Worm (Caenorhabditis elegans) whole organism, early embryonic: Measurements from ENCODE around the gene K09G1.1.

Experiments
- B0310.2 ChIP-seq: sonication (generic microtip); optimal IDR thresholded peaks from 2 replicates; lab custom pipeline; 2016; ENCODE audit warnings: mild to moderate bottlenecking, missing genetic modification characterization, missing compliant biosample characterization
- F13C5.2 ChIP-seq: sonication (generic microtip); optimal IDR thresholded peaks from 2 replicates; lab custom pipeline; 2017; ENCODE audit warnings: mild to moderate bottlenecking, missing genetic modification characterization, inconsistent platforms, missing compliant biosample characterization
- aly-1 ChIP-seq: sonication (generic microtip); optimal IDR thresholded peaks from 2 replicates; lab custom pipeline; 2016; ENCODE audit warnings: missing genetic modification characterization, missing compliant biosample characterization
- ama-1 ChIP-seq: fragments of 150-350 bp; optimal IDR thresholded peaks from 2 replicates; lab custom pipeline; 2014
- ceh-13 ChIP-seq: fragments of 200-800 bp; sonication (Bioruptor generic); optimal IDR thresholded peaks from 2 replicates; lab custom pipeline; 2018; ENCODE audit warnings: mild to moderate bottlenecking, missing genetic modification characterization, missing compliant biosample characterization
- ceh-36 ChIP-seq: sonication (generic microtip); optimal IDR thresholded peaks from 2 replicates; lab custom pipeline; 2016; ENCODE audit warnings: missing genetic modification characterization, inconsistent platforms, missing compliant biosample characterization
- ets-7 ChIP-seq: sonication (generic microtip); optimal IDR thresholded peaks from 2 replicates; lab custom pipeline; 2016; ENCODE audit warnings: missing genotype, missing genetic modification characterization, missing compliant biosample characterization
- flt-1 ChIP-seq: fragments of 200-800 bp; sonication (Bioruptor generic); IDR thresholded peaks from 2 replicates; pipeline ENCODE4 v1.3.6; 2022; ENCODE audit warnings: missing genetic modification characterization, missing compliant biosample characterization
- hmbx-1 ChIP-seq: sonication (generic microtip); optimal IDR thresholded peaks from 2 replicates; lab custom pipeline; 2016; ENCODE audit warnings: mild to moderate bottlenecking, missing genetic modification characterization, missing compliant biosample characterization
- hmg-4 ChIP-seq: fragments of 200-800 bp; sonication (Bioruptor generic); optimal IDR thresholded peaks from 2 replicates; lab custom pipeline; 2018; ENCODE audit warnings: mild to moderate bottlenecking, missing genetic modification characterization, missing compliant biosample characterization
- hnd-1 ChIP-seq: sonication (generic microtip); optimal IDR thresholded peaks from 2 replicates; lab custom pipeline; 2016; ENCODE audit warnings: missing genetic modification characterization, missing compliant biosample characterization
- pes-1 ChIP-seq: fragments of 200-800 bp; sonication (Bioruptor generic); IDR thresholded peaks from 2 replicates; pipeline ENCODE4 v1.3.6; 2022; ENCODE audit warnings: missing genetic modification reagents, missing genetic modification characterization, missing compliant biosample characterization
- scrt-1 ChIP-seq: fragments of 200-800 bp; sonication (Bioruptor generic); IDR thresholded peaks from 2 replicates; pipeline ENCODE4 v1.3.6; 2022; ENCODE audit warnings: missing genetic modification characterization, missing compliant biosample characterization
- sea-1 ChIP-seq: fragments of 200-800 bp; sonication (Bioruptor generic); conservative IDR thresholded peaks from 2 replicates; pipeline ENCODE4 v1.3.6; 2022; ENCODE audit warnings: missing genetic modification characterization, missing compliant biosample characterization
- tbx-11 ChIP-seq: fragments of 200-800 bp; sonication (Bioruptor generic); IDR thresholded peaks from 2 replicates; pipeline ENCODE4 v1.3.6; 2022; ENCODE audit warnings: missing genetic modification characterization, missing compliant biosample characterization
- tbx-37 ChIP-seq: fragments of 200-800 bp; sonication (Bioruptor generic); conservative IDR thresholded peaks from 2 replicates; pipeline ENCODE4 v1.3.6; 2022; ENCODE audit warnings: missing genetic modification reagents, missing genetic modification characterization, missing compliant biosample characterization
- tra-4 ChIP-seq: sonication (generic microtip); optimal IDR thresholded peaks from 2 replicates; lab custom pipeline; 2017; ENCODE audit warnings: missing genetic modification characterization, missing compliant biosample characterization

Gene K09G1.1

ce11 chrV:9583323-9583644, at the start of gene K09G1.1:
Gene K09G1.1 (plus strand): TSS chrV:9583545.
- TF ChIP-seq ama-1 (lab: Kevin White, UChicago) (no peak), scrt-1 (GFP tag; lab: Robert Waterston, UW) (no peak)

DNA sequence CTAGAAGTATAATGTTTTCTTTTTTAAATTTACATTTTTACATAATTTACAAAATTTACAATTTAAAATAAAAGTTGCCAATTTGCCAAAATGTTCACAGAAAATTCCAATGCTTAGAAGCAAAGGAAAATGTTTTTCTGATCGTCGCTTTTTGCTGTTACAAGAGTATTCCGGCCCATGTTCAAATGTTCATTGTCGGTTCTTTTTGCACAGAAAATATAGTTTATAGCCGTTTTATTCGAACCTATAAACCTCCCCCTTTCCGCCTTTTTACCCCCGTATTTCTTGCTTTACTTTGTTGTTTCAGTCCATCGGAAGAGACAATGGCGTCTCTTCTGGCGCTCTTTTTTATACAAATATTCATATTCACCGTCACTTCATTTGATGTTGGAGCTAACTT, 48.7 kb upstream of the K09G1.1 start, which contains the start of gene tag-329:
TSS of gene tag-329 (plus strand) at position 301 of the 400 bp plus-strand sequence.
- TF ChIP-seq ceh-36 (tag; lab: Kevin White, UChicago) (no peak), hnd-1 (tag; lab: Kevin White, UChicago) (no peak), pes-1 (GFP tag; lab: Robert Waterston, UW) (no peak), ceh-13 (GFP tag; lab: Kevin White, UChicago) (no peak)

DNA sequence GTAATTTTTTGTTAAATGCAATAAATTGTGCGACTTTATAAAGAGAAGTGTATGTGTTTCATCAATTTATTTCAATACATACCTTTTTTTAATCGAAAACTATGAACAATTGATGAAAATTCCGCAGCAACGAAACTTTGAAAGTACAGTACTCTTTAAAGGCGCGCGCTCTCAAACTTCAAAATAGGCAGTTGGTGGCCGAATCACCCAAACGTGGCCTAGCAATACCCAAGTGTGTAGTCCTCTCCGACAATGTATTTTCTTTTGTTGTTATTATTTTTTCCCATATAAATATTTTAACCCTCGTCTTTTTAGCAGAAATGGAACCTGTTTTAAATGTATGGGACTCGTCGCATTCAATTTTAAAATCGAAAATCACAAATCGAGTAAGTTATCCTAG, 46.8 kb upstream of the K09G1.1 start, which contains the start of gene C50F4.4:
TSS of gene C50F4.4 (plus strand) at position 267 of the 400 bp plus-strand sequence.
- no peak for TF ChIP-seq B0310.2 (tag; lab: Kevin White, UChicago)
- TF ChIP-seq F13C5.2 (tag; lab: Kevin White, UChicago): no peak
- TF ChIP-seq ceh-13 (GFP tag; lab: Kevin White, UChicago): no peak
- TF ChIP-seq flt-1 (GFP tag; lab: Robert Waterston, UW): no peak
- TF ChIP-seq ama-1 (lab: Kevin White, UChicago): no peak
- no peak for TF ChIP-seq tbx-37 (GFP tag; lab: Robert Waterston, UW)
- TF ChIP-seq ets-7: no peak
- TF ChIP-seq ceh-36 (tag; lab: Kevin White, UChicago): no peak
- TF ChIP-seq pes-1 (GFP tag; lab: Robert Waterston, UW): no peak
- TF ChIP-seq hmbx-1 (tag; lab: Kevin White, UChicago): no peak
- no peak for TF ChIP-seq tbx-11
- no peak for TF ChIP-seq scrt-1 (GFP tag; lab: Robert Waterston, UW)
- TF ChIP-seq hnd-1 (tag; lab: Kevin White, UChicago): no peak
- no peak for TF ChIP-seq hmg-4 (GFP tag; lab: Kevin White, UChicago)
- TF ChIP-seq sea-1: no peak

- TF ChIP-seq tra-4 (no peak), ama-1 (lab: Kevin White, UChicago) (no peak), tbx-37 (GFP tag; lab: Robert Waterston, UW) (no peak), aly-1 (tag; lab: Kevin White, UChicago) (no peak), hmbx-1 (tag; lab: Kevin White, UChicago) (no peak), hmg-4 (GFP tag; lab: Kevin White, UChicago) (no peak), B0310.2 (tag; lab: Kevin White, UChicago) (no peak), sea-1 (no peak), ets-7 (no peak), tbx-11 (no peak), pes-1 (GFP tag; lab: Robert Waterston, UW) (no peak), flt-1 (GFP tag; lab: Robert Waterston, UW) (no peak), scrt-1 (GFP tag; lab: Robert Waterston, UW) (no peak), ceh-13 (GFP tag; lab: Kevin White, UChicago) (no peak), hnd-1 (tag; lab: Kevin White, UChicago) (no peak), ceh-36 (tag; lab: Kevin White, UChicago) (no peak)
These were observed 43.7 kb upstream of the K09G1.1 start, which contains the start of gene C50F4.12 for ce11 chrV:9539638-9540037. Gene C50F4.12 (minus strand): TSS chrV:9539738.

- TF ChIP-seq flt-1 (GFP tag; lab: Robert Waterston, UW) (no peak), aly-1 (tag; lab: Kevin White, UChicago) (no peak), F13C5.2 (tag; lab: Kevin White, UChicago) (no peak), sea-1 (no peak), B0310.2 (tag; lab: Kevin White, UChicago) (no peak), hmg-4 (GFP tag; lab: Kevin White, UChicago) (no peak), tra-4 (no peak), hmbx-1 (tag; lab: Kevin White, UChicago) (no peak), tbx-11 (no peak), tbx-37 (GFP tag; lab: Robert Waterston, UW) (no peak), ama-1 (lab: Kevin White, UChicago) (no peak), ceh-36 (tag; lab: Kevin White, UChicago) (no peak), pes-1 (GFP tag; lab: Robert Waterston, UW) (no peak), ets-7 (no peak), ceh-13 (GFP tag; lab: Kevin White, UChicago) (no peak), hnd-1 (tag; lab: Kevin White, UChicago) (no peak), scrt-1 (GFP tag; lab: Robert Waterston, UW) (no peak)
These were observed 41.8 kb upstream of the K09G1.1 start, which contains the start of gene C50F4.16 for ce11 chrV:9541506-9541905. Gene C50F4.16 (minus strand): TSS chrV:9541606.

- TF ChIP-seq flt-1 (GFP tag; lab: Robert Waterston, UW): peak; percentile 39; the same call in 1 of the 2 replicates
- no peak for TF ChIP-seq hmg-4 (GFP tag; lab: Kevin White, UChicago)
- peak; percentile 31 for TF ChIP-seq F13C5.2 (tag; lab: Kevin White, UChicago)
- no peak for TF ChIP-seq ceh-13 (GFP tag; lab: Kevin White, UChicago)
These were observed 39.1 kb upstream of the K09G1.1 start, which contains the start of gene mdf-1 for ce11 chrV:9544176-9544632. Gene mdf-1 (minus strand): TSS chrV:9544226.

ce11 chrV:9545238-9545709, 38.1 kb upstream of the K09G1.1 start, which contains the start of the genes his-35 and his-41:
Gene his-35 (minus strand): TSS chrV:9545288.
Gene his-41 (plus strand): TSS chrV:9545536.
- no peak for TF ChIP-seq hnd-1 (tag; lab: Kevin White, UChicago)
- TF ChIP-seq tbx-11: no peak
- no peak for TF ChIP-seq B0310.2 (tag; lab: Kevin White, UChicago)
- no peak for TF ChIP-seq sea-1
- no peak for TF ChIP-seq scrt-1 (GFP tag; lab: Robert Waterston, UW)
- no peak for TF ChIP-seq ets-7
- TF ChIP-seq hmg-4 (GFP tag; lab: Kevin White, UChicago): no peak
- TF ChIP-seq ceh-36 (tag; lab: Kevin White, UChicago): no peak
- no peak for TF ChIP-seq tbx-37 (GFP tag; lab: Robert Waterston, UW)
- TF ChIP-seq flt-1 (GFP tag; lab: Robert Waterston, UW): no peak
- no peak for TF ChIP-seq aly-1 (tag; lab: Kevin White, UChicago)
- no peak for TF ChIP-seq ama-1 (lab: Kevin White, UChicago)
- no peak for TF ChIP-seq hmbx-1 (tag; lab: Kevin White, UChicago)
